Worm (Caenorhabditis elegans): ENCODE results near the gene lst-5.
A peak's percentile ranks its signal among the peaks of the same experiment; 100 is the strongest.

DNA sequence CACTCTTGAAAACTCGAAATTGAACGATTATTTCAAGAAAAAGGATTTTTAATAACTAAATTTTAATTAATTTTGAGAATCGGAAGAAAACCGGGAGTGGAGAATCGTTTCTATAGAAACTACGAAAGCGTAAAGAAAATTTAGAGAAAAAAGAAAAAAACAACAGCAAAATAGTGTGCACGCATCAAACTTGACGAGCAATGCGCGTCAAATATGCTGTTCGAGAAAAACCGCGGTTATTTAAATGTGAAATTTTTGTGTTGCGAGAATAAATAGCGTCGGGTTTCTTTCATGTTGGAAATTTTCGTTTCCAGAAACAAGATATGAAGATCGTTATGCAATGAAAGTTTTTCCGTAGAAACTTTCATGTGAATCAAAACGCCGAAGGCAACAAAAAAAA is 48.7 kb upstream of the lst-5 start:
- TF ChIP-seq unc-120 (tag; optimal IDR thresholded peaks at IDR 0.05; ENCODE audit: poor library complexity, severe bottlenecking) (no peak), ces-1 (GFP tag; optimal IDR thresholded peaks at IDR 0.05) (peak; percentile 50)

All from whole organism, mixed stage, embryonic.